Fruit fly (Drosophila melanogaster) whole organism, adult: Measurements from ENCODE around the gene CG31933.

Source experiments
- CG11617 ChIP-seq: fragments of 200-800 bp; sonication (Bioruptor generic); optimal IDR thresholded peaks from 2 replicates; lab custom pipeline; 2017; ENCODE audit warnings: mild to moderate bottlenecking, missing biosample characterization, missing genetic modification reagents, missing genetic modification characterization
- CG12768 ChIP-seq: fragments of 200-800 bp; sonication (Bioruptor generic); optimal IDR thresholded peaks from 2 replicates; lab custom pipeline; 2017; ENCODE audit warnings: missing biosample characterization, missing genetic modification characterization, mild to moderate bottlenecking, moderate library complexity, missing genetic modification reagents
- CG33017 ChIP-seq: fragments of 200-800 bp; sonication (Bioruptor generic); optimal IDR thresholded peaks from 2 replicates; lab custom pipeline; 2018; ENCODE audit warnings: missing biosample characterization, mild to moderate bottlenecking, missing genetic modification characterization, moderate library complexity
- Clk ChIP-seq: fragments of 200-800 bp; sonication (Bioruptor generic); optimal IDR thresholded peaks from 2 replicates; lab custom pipeline; 2017; ENCODE audit warnings: missing biosample characterization, missing genetic modification characterization
- Mnt ChIP-seq: fragments of 200-800 bp; sonication (Bioruptor generic); optimal IDR thresholded peaks from 2 replicates; lab custom pipeline; 2016; ENCODE audit warnings: missing biosample characterization, mild to moderate bottlenecking, missing genetic modification characterization
- cnc ChIP-seq, 2 experiments: fragments of >200 bp; optimal IDR thresholded peaks; 2 replicates each; lab custom pipeline; 2017
- kay ChIP-seq: fragments of 200-800 bp; sonication (Bioruptor generic); peaks from one replicate; lab custom pipeline; 2016; ENCODE audit warnings: missing biosample characterization, missing genetic modification characterization, borderline replicate concordance
- ovo ChIP-seq: fragments of 200-800 bp; sonication (Bioruptor generic); optimal IDR thresholded peaks from 2 replicates; lab custom pipeline; 2016; ENCODE audit warnings: missing biosample characterization, missing genetic modification characterization
- pad ChIP-seq: fragments of 200-800 bp; sonication (Bioruptor generic); optimal IDR thresholded peaks from 3 replicates; lab custom pipeline; 2017; ENCODE audit warnings: missing biosample characterization, missing genetic modification characterization, mild to moderate bottlenecking, moderate library complexity, missing genetic modification reagents
- toe ChIP-seq: fragments of 200-800 bp; sonication (Bioruptor generic); optimal IDR thresholded peaks from 2 replicates; lab custom pipeline; 2016; ENCODE audit warnings: missing biosample characterization, missing genetic modification characterization

- TF ChIP-seq toe (GFP tag; lab: Kevin White, UChicago) (no peak), Mnt (GFP tag; lab: Kevin White, UChicago) (no peak), kay (GFP tag; lab: Kevin White, UChicago) (no peak), Clk (GFP tag; lab: Kevin White, UChicago) (no peak), CG33017 (tag; lab: Kevin White, UChicago) (no peak), ovo (no peak), CG12768 (GFP tag; lab: Kevin White, UChicago) (no peak), cnc (optimal IDR thresholded peaks at IDR 0.05; lab: Kevin White, UChicago) (no peak), pad (GFP tag; lab: Kevin White, UChicago) (no peak), CG11617 (GFP tag; lab: Kevin White, UChicago) (no peak)
Observed at dm6 chr2L:1861994-1862393, 38.9 kb upstream of the CG31933 start.
